Worm (Caenorhabditis elegans): ENCODE measurements around the gene mrps-35.

mrps-35 gene

DNA sequence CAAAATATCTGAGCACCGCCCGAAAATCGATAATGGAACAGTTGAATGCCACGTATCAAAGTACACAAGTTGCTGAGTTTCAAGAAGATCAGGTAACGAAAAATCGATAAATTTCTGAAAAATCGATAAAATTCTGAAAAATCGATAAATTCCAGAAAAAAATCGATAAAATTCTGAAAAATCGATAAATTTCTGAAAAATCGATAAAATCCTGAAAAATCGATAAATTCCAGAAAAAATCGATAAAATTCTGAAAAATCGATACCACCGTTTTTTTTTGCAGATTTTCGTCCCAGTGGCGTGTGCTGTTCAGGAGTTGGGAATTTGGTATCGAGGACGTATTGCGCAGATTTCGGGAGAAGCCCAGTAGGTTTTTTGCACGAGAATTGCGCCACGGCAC lies 46.2 kb downstream of the mrps-35 start:
- TF ChIP-seq ceh-9 (tag; optimal IDR thresholded peaks at IDR 0.05) (no peak), ceh-31 (tag; optimal IDR thresholded peaks at IDR 0.05) (no peak), Y22D7AL.16 (tag; optimal IDR thresholded peaks at IDR 0.05) (no peak), ceh-48 (tag; optimal IDR thresholded peaks at IDR 0.05) (peak; percentile 68)

DNA sequence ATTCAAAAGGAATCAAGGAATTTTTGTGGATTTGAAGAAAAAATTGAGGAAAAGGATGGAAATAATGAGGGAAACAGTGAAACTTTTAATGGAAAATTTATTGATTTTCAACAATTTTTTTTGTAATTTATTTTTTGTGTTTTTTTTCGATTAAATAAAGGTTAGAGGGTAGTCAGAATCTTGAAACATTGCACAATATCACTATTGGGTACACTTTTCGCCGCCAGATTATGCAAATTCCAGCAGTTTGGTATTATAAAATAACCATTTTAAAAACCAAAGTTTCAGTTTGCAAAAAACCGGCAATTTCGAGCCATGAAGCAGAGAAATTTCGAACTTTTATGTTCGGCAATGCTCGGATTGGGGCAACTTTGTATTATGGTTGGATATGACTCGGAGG lies 50.4 kb downstream of the mrps-35 start, which contains the start of gene Y39B6A.27:
Gene Y39B6A.27, plus strand, starts transcription at position 301 of the 400 bp plus-strand sequence.
- TF ChIP-seq eyg-1 (tag; optimal IDR thresholded peaks at IDR 0.05) (no peak), C08G9.2 (tag; optimal IDR thresholded peaks at IDR 0.05) (no peak), fkh-6 (tag; optimal IDR thresholded peaks at IDR 0.05) (no peak), unc-55 (GFP tag; optimal IDR thresholded peaks at IDR 0.05) (no peak), pat-9 (tag; optimal IDR thresholded peaks at IDR 0.05) (no peak), K02D7.2 (tag; optimal IDR thresholded peaks at IDR 0.05) (no peak), odd-2 (tag; optimal IDR thresholded peaks at IDR 0.05) (no peak), F13H6.1 (tag; optimal IDR thresholded peaks at IDR 0.05) (no peak), pha-4 (tag; optimal IDR thresholded peaks at IDR 0.05) (no peak), ceh-6 (GFP tag; optimal IDR thresholded peaks at IDR 0.05) (no peak), unc-42 (tag; optimal IDR thresholded peaks at IDR 0.05) (no peak), nfya-1 (tag; optimal IDR thresholded peaks at IDR 0.05) (no peak), ceh-9 (tag; optimal IDR thresholded peaks at IDR 0.05) (no peak), fax-1 (tag; optimal IDR thresholded peaks at IDR 0.05) (no peak), dmd-4 (tag; optimal IDR thresholded peaks at IDR 0.05; ENCODE audit: borderline replicate concordance) (no peak), sdc-2 (tag; optimal IDR thresholded peaks at IDR 0.05) (no peak), hlh-15 (tag; optimal IDR thresholded peaks at IDR 0.05) (no peak), madf-2 (tag; optimal IDR thresholded peaks at IDR 0.05) (no peak)
